Worm (Caenorhabditis elegans) whole organism, mixed stage, embryonic: ENCODE data around the gene ZK757.10.

Experiments
- ceh-39 ChIP-seq: fragments of 150-350 bp; optimal IDR thresholded peaks from 2 replicates; lab custom pipeline; 2014; ENCODE audit warnings: missing biosample characterization, missing genetic modification characterization
- elt-1 ChIP-seq: sonication (generic microtip); optimal IDR thresholded peaks from 2 replicates; lab custom pipeline; 2017; ENCODE audit warnings: missing genetic modification characterization, mild to moderate bottlenecking, missing compliant biosample characterization, antibody characterized with exemption, moderate library complexity, borderline replicate concordance; ENCODE audit not compliant: insufficient read depth
- ham-2 ChIP-seq: fragments of 200-800 bp; sonication (Bioruptor generic); optimal IDR thresholded peaks from 2 replicates; lab custom pipeline; 2018; ENCODE audit warnings: mild to moderate bottlenecking, missing genetic modification characterization, missing compliant biosample characterization
- lin-13 ChIP-seq: fragments of 150-350 bp; optimal IDR thresholded peaks from 2 replicates; lab custom pipeline; 2014; ENCODE audit warnings: missing biosample characterization, missing genetic modification characterization
- mep-1 ChIP-seq: fragments of 150-350 bp; optimal IDR thresholded peaks from 2 replicates; lab custom pipeline; 2017; ENCODE audit warnings: missing biosample characterization, missing genetic modification reagents, missing genetic modification characterization, inconsistent platforms
- snpc-4 ChIP-seq: fragments of 150-350 bp; optimal IDR thresholded peaks from 2 replicates; lab custom pipeline; 2014; ENCODE audit warnings: missing biosample characterization, missing genetic modification characterization
- unc-39 ChIP-seq: fragments of 150-350 bp; optimal IDR thresholded peaks from 2 replicates; lab custom pipeline; 2014; ENCODE audit warnings: missing biosample characterization, missing genetic modification characterization
- ztf-11 ChIP-seq: fragments of 150-350 bp; optimal IDR thresholded peaks from 2 replicates; lab custom pipeline; 2014; ENCODE audit warnings: missing biosample characterization, missing genetic modification characterization

DNA sequence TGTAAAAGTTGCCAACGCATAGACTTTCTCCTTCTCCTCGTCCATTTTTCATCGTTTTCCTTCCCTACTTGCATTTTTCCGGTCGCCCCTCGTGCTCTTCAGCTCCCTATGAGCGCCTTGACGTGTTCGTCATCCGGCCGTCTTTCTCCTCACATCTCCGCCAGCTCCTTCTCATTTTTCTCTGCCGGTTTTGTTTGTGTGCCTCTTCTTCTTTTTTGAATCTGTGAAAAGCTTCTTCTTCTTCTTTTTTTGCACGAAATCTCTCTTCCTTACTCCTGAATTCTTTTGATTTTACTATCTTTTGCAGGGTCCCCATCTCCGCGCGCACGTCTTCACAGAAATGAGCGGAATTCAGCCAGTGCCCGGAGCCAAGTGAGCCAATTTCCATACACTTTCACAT lies 25.5 kb upstream of the ZK757.10 start, which contains the start of gene K11H3.3:
- TF ChIP-seq ztf-11 (no peak), mep-1 (tag; lab: Kevin White, UChicago) (no peak), snpc-4 (tag; lab: Kevin White, UChicago) (no peak), elt-1 (tag; lab: Kevin White, UChicago) (no peak), unc-39 (tag; lab: Kevin White, UChicago) (no peak), ceh-39 (tag; lab: Kevin White, UChicago) (no peak), lin-13 (tag; lab: Kevin White, UChicago) (no peak), ham-2 (GFP tag; lab: Kevin White, UChicago) (no peak)
